Worm (Caenorhabditis elegans) whole organism, midembryonic: ENCODE data around the gene 2L52.1.

Source experiments
- T22C8.4 ChIP-seq: fragments of 200-800 bp; sonication (Bioruptor generic); IDR thresholded peaks from 2 replicates; pipeline ENCODE4 v1.3.6; 2022; ENCODE audit warnings: missing genetic modification characterization, missing compliant biosample characterization
- cog-1 ChIP-seq: sonication (generic microtip); optimal IDR thresholded peaks from 2 replicates; lab custom pipeline; 2016; ENCODE audit warnings: missing genetic modification characterization, missing compliant biosample characterization
- flt-1 ChIP-seq: fragments of 200-800 bp; sonication (Bioruptor generic); IDR thresholded peaks from 2 replicates; pipeline ENCODE4 v1.3.6; 2022; ENCODE audit warnings: missing genetic modification characterization, missing compliant biosample characterization
- klf-2 ChIP-seq: fragments of 200-800 bp; sonication (Bioruptor generic); conservative IDR thresholded peaks from 2 replicates; pipeline ENCODE4 v1.3.6; 2022; ENCODE audit warnings: missing genetic modification reagents, missing genetic modification characterization, missing compliant biosample characterization
- med-1 ChIP-seq: sonication (generic microtip); optimal IDR thresholded peaks from 2 replicates; lab custom pipeline; 2017; ENCODE audit warnings: missing genetic modification characterization, mild to moderate bottlenecking, missing compliant biosample characterization, antibody characterized with exemption, missing genetic modification reagents; ENCODE audit not compliant: insufficient read depth
- ref-1 ChIP-seq: fragments of 200-800 bp; sonication (Bioruptor generic); conservative IDR thresholded peaks from 2 replicates; pipeline ENCODE4 v1.3.6; 2022; ENCODE audit warnings: missing genetic modification reagents, missing genetic modification characterization, missing compliant biosample characterization
- tab-1 ChIP-seq: fragments of 200-800 bp; sonication (Bioruptor generic); IDR thresholded peaks from 2 replicates; pipeline ENCODE4 v1.3.6; 2022; ENCODE audit warnings: missing genetic modification characterization, missing compliant biosample characterization
- ztf-23 ChIP-seq: fragments of 200-800 bp; sonication (Bioruptor generic); IDR thresholded peaks from 2 replicates; pipeline ENCODE4 v1.3.6; 2022; ENCODE audit warnings: missing genetic modification reagents, missing genetic modification characterization, missing compliant biosample characterization
- ztf-29 ChIP-seq: fragments of 200-800 bp; sonication (Bioruptor generic); IDR thresholded peaks from 2 replicates; pipeline ENCODE4 v1.3.6; 2022; ENCODE audit warnings: missing genetic modification reagents, missing genetic modification characterization, missing compliant biosample characterization

Gene 2L52.1

DNA sequence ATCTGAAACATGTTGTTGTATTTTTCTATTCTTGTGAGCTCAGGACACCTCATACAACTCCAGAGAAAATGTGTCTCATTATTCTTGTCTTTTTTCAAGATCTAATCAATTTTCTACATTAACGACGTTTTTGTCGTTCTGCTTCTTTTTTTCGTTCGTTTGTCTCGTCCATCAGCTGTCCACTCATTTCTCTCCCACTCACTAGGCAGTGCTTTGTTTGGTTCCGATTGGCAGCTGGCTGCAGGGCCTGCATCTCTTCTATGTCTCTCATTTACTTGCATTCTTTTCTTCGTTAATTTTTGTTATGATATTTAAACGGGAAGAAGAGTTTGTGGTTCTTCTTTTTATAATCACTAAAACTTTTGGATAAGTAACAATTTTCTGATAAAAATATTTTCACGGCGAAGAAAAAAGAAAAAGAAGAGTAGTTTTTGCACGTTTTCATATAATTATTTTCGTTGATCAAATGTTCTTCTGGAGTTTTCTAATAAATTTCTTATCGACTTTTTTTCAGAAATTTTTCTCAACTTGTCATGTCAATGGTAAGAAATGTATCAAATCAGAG lies at the start of gene 2L52.1:
2L52.1 (plus strand) TSS at position 515 of the 565 bp plus-strand sequence.
- TF ChIP-seq tab-1 (GFP tag; lab: Robert Waterston, UW) (no peak), T22C8.4 (no peak), ref-1 (GFP tag; lab: Robert Waterston, UW) (no peak), ztf-23 (no peak)

DNA sequence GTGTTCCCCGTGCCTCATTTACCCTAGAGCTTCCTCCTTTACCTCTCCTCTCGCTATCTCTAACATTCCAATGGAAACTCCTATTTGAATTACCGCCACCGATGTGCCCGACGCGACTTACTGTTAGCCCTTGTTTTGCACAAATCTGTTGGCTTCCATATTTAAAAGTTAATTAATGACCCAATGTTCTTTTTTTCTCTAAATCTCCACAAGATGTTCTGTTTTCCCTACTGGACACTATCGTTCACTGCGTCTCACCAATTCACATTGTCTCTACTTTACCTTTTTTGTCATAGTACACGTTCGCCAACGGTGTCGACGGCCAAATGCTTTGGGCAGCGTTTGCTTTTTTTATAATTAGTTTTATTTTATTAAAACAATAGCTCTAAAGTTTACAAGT lies 1.1 kb upstream of the 2L52.1 start:
- TF ChIP-seq T22C8.4 = no peak
- no peak for TF ChIP-seq med-1 (GFP tag; lab: Kevin White, UChicago)
- TF ChIP-seq ztf-23 = no peak
- TF ChIP-seq ref-1 (GFP tag; lab: Robert Waterston, UW) = no peak
- TF ChIP-seq klf-2 (GFP tag; lab: Robert Waterston, UW) = no peak
- no peak for TF ChIP-seq ztf-29 (GFP tag; lab: Robert Waterston, UW)
- TF ChIP-seq flt-1 = no peak
- TF ChIP-seq tab-1 (GFP tag; lab: Robert Waterston, UW) = no peak
- no peak for TF ChIP-seq cog-1 (tag; lab: Kevin White, UChicago)

DNA sequence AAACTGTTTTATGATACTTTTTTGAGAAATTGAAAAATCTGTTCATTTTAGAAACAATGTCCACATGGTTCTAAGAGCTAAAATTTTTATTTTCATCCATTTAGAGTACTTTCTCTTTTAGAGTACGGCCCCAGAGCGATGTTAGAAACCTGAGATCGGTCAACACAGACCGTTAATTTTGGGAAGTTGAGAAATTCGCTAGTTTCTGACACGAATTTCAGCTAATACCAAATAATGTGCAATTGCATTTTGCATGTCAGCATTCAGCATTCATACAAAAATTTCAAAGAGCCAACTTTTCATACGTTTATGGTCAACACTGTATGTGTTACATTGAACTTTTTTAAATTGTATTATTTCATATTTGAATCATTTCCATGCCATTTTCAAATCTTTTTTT lies 3.1 kb downstream of the 2L52.1 start:
- TF ChIP-seq cog-1 (tag; lab: Kevin White, UChicago) (no peak), ztf-29 (GFP tag; lab: Robert Waterston, UW) (no peak), ref-1 (GFP tag; lab: Robert Waterston, UW) (no peak), T22C8.4 (no peak), klf-2 (GFP tag; lab: Robert Waterston, UW) (no peak), tab-1 (GFP tag; lab: Robert Waterston, UW) (no peak), flt-1 (no peak), med-1 (GFP tag; lab: Kevin White, UChicago) (no peak), ztf-23 (no peak)

DNA sequence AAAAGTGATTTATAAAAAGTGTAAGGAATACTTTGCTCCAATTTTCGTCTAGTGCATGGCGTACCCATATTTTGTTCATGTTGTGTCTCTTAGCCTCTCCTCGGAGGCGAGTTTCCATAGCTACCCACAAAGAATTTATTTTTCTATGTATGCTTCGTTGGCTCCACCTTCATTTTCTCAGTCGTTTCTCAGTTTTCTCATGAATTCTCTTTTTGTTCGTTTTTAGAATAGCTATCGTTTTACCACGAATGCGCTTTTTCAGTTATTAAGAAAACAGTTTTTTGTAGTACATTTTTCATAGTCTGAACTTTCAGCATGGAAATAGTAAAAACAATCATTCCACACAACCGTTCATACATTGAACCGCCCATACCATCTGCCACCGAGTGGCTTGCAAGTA lies 4.7 kb downstream of the 2L52.1 start, which contains the start of gene osta-1:
osta-1 (plus strand) TSS at position 309 of the 400 bp plus-strand sequence.
- no peak for TF ChIP-seq T22C8.4
- no peak for TF ChIP-seq flt-1
- no peak for TF ChIP-seq ztf-23
- no peak for TF ChIP-seq ztf-29 (GFP tag; lab: Robert Waterston, UW)
- TF ChIP-seq tab-1 (GFP tag; lab: Robert Waterston, UW) = no peak
- no peak for TF ChIP-seq med-1 (GFP tag; lab: Kevin White, UChicago)

DNA sequence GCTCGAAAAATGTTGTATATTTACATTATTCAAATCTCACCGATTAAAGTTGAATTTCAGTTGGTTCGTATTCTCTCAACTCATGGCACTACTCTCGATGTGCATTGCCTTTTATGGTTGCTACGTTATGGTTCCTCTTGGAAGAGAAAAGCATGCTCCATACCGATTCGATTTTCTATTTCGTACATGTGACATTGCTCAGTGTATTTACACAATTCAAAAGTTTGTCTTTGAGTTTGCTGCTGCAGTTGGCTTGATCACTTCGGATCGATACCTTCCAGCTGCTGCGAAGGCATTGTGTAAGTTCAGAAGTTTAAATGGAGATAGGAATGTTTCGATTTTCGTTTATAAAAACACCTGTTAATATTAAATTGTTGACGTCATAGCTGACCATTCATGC lies 6.6 kb downstream of the 2L52.1 start:
- TF ChIP-seq klf-2 (GFP tag; lab: Robert Waterston, UW) = no peak
- TF ChIP-seq ztf-23 = no peak
- TF ChIP-seq flt-1 = no peak
- no peak for TF ChIP-seq ref-1 (GFP tag; lab: Robert Waterston, UW)
- TF ChIP-seq ztf-29 (GFP tag; lab: Robert Waterston, UW) = no peak
- TF ChIP-seq cog-1 (tag; lab: Kevin White, UChicago) = no peak
- TF ChIP-seq T22C8.4 = no peak
- no peak for TF ChIP-seq tab-1 (GFP tag; lab: Robert Waterston, UW)
- TF ChIP-seq med-1 (GFP tag; lab: Kevin White, UChicago) = no peak

DNA sequence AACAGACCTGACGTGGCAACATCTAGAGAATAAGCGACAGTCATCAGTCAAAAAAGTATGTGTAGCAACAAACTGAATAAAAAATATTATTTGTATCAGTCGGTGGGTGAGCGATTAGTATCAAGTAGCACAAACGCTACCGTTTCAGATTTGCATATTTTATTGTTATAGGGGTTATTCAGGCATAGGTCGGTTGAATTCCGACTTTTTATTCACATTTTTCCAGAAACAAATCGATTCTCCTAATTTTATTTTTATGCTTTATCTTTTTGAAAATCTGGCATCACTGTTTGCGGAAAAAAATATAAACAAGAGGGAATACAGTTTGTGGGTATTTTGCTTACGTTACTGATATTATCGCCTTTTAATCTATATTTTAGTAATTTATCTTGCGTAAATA lies 10.1 kb downstream of the 2L52.1 start, which contains the start of gene best-4:
best-4 (minus strand) TSS at position 101 of the 400 bp plus-strand sequence.
- no peak for TF ChIP-seq flt-1

DNA sequence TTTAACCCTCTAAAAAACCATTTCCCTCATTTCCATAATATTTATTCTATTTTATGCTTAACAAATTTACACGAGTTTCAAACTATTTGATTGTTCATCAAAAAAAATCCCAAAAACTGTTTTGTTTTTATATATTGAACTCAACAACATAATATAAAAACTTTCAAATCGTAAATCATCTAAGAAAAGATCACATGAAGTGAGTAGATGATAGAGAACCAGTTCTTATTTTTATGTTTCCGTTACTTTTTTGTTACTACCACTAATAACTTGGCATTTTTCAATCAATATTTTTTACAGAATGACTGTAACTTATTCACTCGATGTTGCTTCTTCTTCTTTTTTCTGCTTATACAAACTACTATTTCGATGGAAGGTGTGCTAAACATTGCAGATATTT lies 11.0 kb downstream of the 2L52.1 start, which contains the start of gene best-3:
best-3 (plus strand) TSS at position 301 of the 400 bp plus-strand sequence.
- TF ChIP-seq T22C8.4 (no peak), ztf-23 (no peak), tab-1 (GFP tag; lab: Robert Waterston, UW) (no peak), ztf-29 (GFP tag; lab: Robert Waterston, UW) (no peak), flt-1 (no peak), med-1 (GFP tag; lab: Kevin White, UChicago) (no peak), klf-2 (GFP tag; lab: Robert Waterston, UW) (no peak), cog-1 (tag; lab: Kevin White, UChicago) (no peak), ref-1 (GFP tag; lab: Robert Waterston, UW) (no peak)

DNA sequence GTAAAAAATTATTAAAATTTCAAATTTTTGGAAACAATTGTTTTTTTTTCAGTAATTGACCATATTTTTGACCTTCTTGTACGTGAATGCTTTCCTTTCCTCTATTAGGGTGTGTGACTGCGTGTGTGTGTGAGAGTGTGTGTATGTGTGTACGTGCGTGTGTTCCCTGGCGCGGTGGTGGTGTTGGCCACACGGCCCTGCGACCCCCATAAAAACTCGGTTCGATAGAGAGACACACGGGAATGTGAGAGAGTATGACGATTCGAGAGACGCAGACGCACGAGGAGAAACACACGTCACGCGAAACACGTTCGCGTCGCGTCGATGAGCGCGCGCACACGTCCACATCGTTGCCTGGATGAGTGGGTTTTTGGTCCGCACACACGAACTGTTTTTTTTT lies 17.1 kb downstream of the 2L52.1 start:
- TF ChIP-seq ztf-29 (GFP tag; lab: Robert Waterston, UW) (no peak), ztf-23 (peak; percentile 53; the same call in 1 of the 2 replicates), T22C8.4 (peak; percentile 32; the same call in 1 of the 2 replicates), ref-1 (GFP tag; lab: Robert Waterston, UW) (no peak), cog-1 (tag; lab: Kevin White, UChicago) (peak; percentile 57)

DNA sequence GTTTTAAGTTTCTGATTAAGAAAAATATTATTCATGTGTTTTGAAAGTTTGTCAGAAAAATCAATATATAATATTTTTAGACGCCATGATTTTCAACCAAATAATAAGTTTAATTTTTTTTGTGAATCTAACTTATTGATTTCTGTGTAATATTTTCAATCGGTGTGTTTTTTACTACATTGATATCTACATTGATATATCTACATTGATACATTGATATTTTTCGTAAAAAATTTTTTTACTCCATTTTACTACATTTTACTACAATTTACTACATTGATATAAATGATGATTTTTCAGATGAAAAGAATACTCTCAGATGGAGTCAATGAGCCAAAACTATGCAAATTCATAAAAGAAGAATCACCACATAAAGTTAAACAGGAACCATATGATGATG lies 17.6 kb downstream of the 2L52.1 start, which contains the start of gene gmeb-1:
gmeb-1 (plus strand) TSS at position 301 of the 400 bp plus-strand sequence.
- TF ChIP-seq ztf-23 (no peak), tab-1 (GFP tag; lab: Robert Waterston, UW) (no peak), ztf-29 (GFP tag; lab: Robert Waterston, UW) (no peak), T22C8.4 (no peak), klf-2 (GFP tag; lab: Robert Waterston, UW) (no peak), med-1 (GFP tag; lab: Kevin White, UChicago) (no peak), flt-1 (no peak), cog-1 (tag; lab: Kevin White, UChicago) (no peak), ref-1 (GFP tag; lab: Robert Waterston, UW) (no peak)

DNA sequence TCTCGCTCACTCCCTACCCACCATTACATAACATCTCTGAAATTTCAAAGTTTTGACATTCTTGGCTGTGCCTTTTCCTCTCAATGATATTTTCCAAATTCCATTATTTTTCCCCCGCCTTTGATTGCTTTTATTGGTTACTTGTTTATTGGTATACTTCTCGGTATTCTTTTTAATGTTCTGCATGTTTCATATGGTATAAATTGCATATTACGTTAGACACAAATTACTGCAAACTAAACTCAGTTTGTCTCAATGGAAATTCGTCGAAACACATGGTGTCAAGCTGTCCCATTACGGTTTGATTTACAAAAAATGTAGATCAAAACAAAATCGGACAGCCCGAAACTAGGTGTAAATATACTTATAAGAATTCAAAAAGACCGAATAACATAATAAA lies 20.3 kb downstream of the 2L52.1 start:
- no peak for TF ChIP-seq flt-1
- no peak for TF ChIP-seq tab-1 (GFP tag; lab: Robert Waterston, UW)
- TF ChIP-seq ztf-23 = no peak
- no peak for TF ChIP-seq cog-1 (tag; lab: Kevin White, UChicago)
- TF ChIP-seq ref-1 (GFP tag; lab: Robert Waterston, UW) = no peak
- TF ChIP-seq ztf-29 (GFP tag; lab: Robert Waterston, UW) = no peak
- TF ChIP-seq T22C8.4 = no peak
- TF ChIP-seq klf-2 (GFP tag; lab: Robert Waterston, UW) = no peak
- TF ChIP-seq med-1 (GFP tag; lab: Kevin White, UChicago) = no peak
